Fruit fly (Drosophila melanogaster): ENCODE data around the gene CG45080.

The CG45080 gene

DNA sequence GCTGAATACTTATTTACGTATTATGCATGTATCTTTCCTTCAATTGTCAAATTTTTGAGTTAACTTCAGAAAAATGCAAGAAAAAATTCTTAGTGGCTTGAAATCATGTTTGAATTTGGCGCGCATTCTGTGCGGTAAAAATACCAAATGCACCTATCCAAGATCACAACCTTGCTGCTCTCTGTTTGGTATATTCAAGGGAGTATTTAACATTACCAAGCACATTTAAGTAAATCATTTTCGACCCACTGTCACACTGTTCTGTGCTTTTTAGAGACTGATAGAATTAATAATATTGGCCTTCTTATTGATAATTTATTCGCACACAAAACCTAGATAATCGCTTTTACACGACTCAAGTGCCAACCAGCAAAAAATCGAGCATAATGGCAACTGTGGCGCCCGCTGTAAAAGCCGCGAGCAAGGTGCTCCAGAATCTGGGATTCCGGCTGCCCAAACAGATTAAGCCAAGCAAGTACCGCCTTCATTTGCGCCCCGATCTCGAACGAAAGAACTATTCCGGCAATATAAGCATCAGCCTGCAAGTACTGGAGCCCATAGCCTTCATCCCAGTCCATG is 9.8 kb downstream of the CG45080 start:
- TF ChIP-seq CTCF (optimal IDR thresholded peaks at IDR 0.05) = no peak

DNA sequence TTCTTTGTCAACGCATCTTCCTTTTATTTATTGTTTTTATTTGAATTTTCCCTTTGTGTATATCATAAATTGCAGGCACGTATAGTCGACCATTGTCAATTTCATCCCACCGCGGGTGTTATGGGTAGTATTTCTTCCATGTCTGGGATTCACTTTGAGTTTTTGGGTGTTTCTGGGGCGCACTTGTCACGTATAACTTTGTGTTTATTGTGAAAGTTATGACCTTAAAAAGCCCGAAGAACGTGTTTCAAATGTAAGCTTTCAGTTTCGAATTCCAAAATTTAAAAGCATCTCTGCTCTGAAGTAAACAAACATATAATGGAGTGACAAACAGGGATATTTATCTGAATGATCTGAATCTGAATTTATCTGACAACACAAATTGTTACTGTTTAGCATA is 12.5 kb downstream of the CG45080 start:
- TF ChIP-seq CG8478 (optimal IDR thresholded peaks at IDR 0.05) = no peak
- TF ChIP-seq CTCF (optimal IDR thresholded peaks at IDR 0.05) = no peak

DNA sequence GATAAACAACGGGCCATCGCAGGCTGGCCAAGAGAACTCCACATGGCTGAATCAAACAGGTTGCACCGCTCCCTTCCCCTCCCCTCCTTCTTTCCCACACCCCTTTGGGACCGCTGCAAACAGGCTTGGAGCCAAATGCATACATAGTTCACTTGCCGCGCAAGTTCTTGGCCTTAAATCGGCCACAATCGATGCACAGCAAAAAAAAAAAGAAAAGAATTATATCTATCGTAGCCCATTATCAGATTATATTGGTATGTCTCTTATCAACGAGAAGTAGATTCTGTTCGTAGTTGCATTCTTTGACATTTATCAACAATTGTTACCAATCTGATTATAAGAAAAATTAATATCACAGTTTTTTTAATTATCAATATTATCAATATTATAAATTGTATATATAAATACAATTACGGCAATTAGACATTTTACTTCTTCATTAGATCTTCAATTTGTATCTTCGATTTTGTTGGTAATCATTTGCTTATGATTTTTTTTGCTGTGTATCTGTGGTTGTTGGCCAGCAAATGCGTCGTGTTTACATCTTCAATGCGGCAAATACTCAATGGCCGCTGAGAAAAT is 13.7 kb downstream of the CG45080 start:
- TF ChIP-seq CG8478 (optimal IDR thresholded peaks at IDR 0.05) (no peak), CTCF (optimal IDR thresholded peaks at IDR 0.05) (no peak)

DNA sequence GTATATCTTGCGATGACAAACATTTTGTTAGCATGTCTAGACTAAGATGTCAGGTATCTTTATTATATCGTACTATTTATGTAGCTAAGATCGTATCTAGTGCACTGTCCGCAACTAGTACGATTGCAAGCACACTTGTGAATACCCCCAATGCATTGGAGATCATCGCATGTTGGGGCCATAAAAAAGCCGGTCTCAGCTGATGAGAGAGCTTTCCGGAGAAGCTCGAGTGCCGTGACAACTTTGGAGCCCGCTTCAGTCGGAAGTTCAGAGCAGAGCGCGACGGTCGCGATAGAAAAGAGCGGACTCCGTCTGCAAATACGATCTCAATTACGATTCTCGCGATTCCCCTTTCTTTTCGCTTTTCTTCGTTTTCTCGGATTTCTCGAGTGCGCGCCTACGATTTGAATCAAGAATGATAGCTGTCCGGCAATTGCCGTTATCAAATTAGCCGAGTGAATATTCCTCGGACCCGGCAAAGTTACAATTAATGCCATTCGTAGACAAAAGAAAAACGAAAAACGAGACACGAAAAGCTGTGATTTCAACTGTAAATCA is 14.5 kb downstream of the CG45080 start:
- no peak for TF ChIP-seq CTCF (optimal IDR thresholded peaks at IDR 0.05)

DNA sequence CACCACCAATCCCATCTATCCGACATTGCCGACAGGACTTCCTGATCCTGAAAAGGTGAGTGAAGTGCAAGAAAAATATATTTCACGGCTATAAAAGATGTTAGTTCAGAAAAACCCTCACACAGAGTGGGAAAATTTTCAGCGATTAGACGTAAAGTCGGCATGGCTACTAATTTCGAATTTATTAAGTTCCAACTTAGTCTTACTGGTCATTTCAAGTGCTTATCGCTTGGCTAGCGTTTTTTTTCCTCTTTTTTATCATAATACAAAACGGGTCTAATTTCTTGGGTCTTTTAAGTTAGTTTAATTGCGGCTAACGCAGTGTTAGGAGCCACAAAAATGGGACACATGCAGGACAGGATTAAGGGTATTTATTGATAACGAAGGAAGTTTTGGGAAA is 15.9 kb downstream of the CG45080 start, which contains the start of gene CG43208:
Gene CG43208 (plus strand): TSS at position 301 of the 400 bp plus-strand sequence.
- TF ChIP-seq CG8478 (optimal IDR thresholded peaks at IDR 0.05) (no peak), CTCF (optimal IDR thresholded peaks at IDR 0.05) (no peak)

DNA sequence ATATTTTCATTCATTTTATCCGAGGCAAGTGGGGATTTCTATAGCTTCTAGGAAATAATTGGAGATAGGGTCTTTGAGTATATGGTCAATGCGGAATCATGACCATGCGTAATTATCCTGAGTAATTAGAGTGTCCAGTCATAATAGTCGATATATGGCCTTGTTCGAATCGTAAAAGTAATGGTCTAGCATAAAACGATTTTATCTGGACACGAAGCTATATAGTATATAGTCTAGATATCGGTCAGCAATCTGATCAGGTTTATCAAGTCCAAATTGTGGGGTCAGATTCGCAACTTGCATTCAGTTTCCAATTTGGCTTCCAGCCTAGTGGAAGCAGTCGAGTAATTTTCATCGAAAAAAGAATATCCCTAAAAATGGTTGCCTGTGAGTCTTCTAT is 16.7 kb downstream of the CG45080 start, which contains the start of gene CG32473:
Gene CG32473 (plus strand): TSS at position 301 of the 400 bp plus-strand sequence.
- TF ChIP-seq CG8478 (optimal IDR thresholded peaks at IDR 0.05) = no peak
- no peak for TF ChIP-seq CTCF (optimal IDR thresholded peaks at IDR 0.05)

DNA sequence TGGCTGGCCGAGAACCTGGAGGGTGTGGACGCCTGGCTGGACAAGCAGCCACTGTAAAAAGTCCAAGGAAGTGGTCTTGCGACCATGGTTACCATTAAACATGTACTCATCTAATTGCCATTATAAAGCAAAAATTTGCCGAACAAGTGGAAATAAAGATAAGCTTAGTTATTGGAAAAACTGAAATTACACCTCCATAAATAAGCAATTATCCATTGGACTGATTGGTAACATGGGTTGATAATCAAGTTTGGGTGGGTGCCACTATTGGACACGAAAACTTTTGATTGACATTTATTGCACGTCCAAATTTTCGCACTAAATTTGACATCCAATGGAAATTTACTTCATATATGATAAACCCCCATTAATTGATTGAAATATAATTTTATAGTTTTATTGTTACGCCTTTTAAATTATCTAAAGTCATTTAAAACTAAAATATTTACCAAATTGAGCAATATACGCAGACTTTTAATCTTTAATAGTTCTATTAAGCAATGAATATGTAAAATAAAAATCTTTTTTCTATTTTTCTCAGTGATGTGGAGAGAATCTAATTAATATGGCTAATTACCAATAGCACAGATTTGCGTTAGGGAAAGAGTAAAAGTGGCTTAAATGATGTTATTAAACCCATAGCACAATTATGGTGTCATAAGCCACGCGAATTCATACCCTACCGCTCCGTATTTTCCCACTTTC is 20.8 kb downstream of the CG45080 start, which contains the start of gene CG8774:
Gene CG8774 (plus strand): TSS at position 655 of the 705 bp plus-strand sequence.
- no peak for TF ChIP-seq CG8478 (optimal IDR thresholded peaks at IDR 0.05)
- no peak for TF ChIP-seq CTCF (optimal IDR thresholded peaks at IDR 0.05)

DNA sequence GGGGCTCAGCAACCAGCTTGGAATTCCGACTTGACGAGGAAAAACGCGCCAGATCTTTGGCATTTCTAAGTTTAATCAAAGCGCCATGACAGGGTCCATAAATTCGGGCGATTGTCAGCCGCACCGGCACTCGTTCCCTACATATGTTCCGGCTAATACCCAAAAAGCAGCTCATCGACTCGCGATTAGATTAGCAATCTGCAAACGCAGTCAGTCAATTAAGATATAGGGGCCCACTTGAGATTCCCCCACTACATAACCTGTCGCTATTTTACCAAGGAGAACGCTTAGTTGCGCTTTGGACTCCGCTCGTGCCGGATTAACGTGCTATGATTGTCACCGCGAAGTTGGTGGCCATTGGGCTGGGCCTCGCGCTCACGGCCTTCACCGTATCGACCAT is 24.6 kb downstream of the CG45080 start, which contains the start of gene CG8773:
Gene CG8773 (plus strand): TSS at position 288 of the 400 bp plus-strand sequence.
- TF ChIP-seq CTCF (optimal IDR thresholded peaks at IDR 0.05) (no peak), CG8478 (optimal IDR thresholded peaks at IDR 0.05) (no peak)

DNA sequence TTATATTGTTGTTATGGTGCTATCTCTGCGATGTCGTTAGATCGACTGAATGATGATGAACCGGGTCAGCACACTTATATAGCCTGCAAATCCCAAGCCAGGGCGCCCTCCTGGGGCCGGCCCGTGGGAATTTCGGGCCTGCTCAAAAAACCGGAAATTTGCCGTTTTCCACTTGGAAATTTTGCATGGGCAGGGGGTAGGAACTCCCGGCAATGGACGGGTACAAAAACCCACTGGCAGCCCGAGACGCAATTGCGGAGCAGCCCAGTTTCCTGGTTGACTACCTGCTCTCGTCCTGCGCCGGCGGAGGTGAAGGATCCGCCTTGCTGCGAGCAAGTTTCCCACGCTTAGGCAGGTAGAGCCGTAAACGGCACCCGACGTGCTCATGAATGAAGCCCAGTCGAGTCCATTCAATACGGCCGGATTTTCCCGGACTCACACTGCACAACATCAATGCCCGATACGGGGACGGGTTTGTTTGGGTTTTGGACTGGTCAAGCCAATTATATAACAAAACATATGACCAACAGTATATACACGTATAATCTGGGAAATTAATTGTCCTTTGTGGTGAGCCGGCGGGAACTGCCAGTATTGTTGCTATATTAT is 25.8 kb downstream of the CG45080 start, which contains the start of gene wntD:
Gene wntD (minus strand): TSS at position 51 of the 609 bp plus-strand sequence.
- TF ChIP-seq CTCF (optimal IDR thresholded peaks at IDR 0.05) = no peak
- TF ChIP-seq CG8478 (optimal IDR thresholded peaks at IDR 0.05) = no peak

DNA sequence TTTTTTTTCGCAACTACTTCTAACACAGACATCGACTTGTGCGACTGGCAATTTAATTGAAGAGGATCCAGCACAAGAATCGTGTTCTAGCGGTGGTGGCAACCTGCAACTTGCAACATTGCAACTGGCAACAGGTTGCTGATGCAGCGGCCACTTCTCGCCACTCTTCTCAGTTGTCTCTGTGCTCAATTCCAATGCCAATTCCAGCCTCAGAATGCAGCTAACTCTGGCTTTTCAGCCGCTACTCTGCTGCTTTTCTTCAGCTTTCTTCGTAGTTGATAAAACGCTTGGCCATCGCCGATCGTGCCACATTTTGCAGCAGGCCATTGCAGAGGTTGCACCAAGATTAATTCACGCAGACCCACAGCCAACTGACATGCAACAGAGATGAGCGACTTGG is 28.7 kb downstream of the CG45080 start, which contains the start of gene Osi22:
Gene Osi22 (plus strand): TSS at position 301 of the 400 bp plus-strand sequence.
- TF ChIP-seq CTCF (optimal IDR thresholded peaks at IDR 0.05) = no peak
- no peak for TF ChIP-seq CG8478 (optimal IDR thresholded peaks at IDR 0.05)

DNA sequence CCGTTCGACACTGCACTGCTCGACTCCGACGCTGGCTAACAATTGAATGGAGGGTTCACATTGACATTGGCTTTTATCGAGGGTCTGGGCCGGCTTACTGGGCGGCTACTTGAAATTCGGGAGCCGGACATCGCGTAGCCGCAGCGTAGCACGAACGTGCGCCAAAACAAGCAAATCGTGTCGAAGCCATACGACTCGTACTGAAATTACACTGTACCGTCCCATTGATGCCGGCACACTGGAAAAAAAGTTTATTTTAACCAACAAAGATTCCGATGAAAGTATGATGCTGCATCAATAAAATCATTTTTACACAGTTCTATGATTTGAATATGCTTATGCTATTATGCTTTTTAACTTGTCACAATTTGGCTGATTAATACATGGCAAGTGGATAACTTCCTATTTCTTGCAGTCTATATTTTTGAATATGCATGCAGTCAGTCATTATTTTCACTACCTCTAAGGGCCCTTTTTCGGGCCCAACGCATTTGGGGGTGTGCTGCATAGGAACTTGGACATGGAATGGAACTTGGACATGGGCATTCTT is 30.2 kb downstream of the CG45080 start, which contains the start of gene apn:
Gene apn (minus strand): TSS at position 51 of the 550 bp plus-strand sequence.
- TF ChIP-seq CG8478 (optimal IDR thresholded peaks at IDR 0.05) (no peak), CTCF (optimal IDR thresholded peaks at IDR 0.05) (no peak)

DNA sequence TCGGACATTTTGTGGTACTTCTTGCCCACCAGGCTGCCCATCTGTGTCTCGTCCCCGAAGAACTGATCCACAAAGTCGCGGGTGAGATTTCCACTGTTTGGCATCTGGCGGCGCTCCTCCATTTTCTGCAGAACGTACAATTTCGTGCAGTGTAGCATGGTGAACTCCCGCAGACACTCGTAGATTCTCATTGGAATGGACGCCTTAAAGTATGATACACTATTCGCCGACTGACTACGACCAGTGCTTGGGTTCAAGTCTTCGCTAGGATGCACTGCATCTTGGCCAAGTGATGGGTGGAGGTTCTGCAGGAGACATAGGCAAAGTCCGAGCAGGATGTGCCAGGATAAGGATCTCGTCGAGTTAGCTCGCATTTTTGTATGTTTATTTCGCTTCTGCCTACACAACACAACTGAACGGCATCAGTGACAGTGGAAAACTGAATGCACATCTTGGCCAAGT is 32.9 kb downstream of the CG45080 start, which contains the start of gene CG15888:
Gene CG15888 (minus strand): TSS at position 412 of the 462 bp plus-strand sequence.
- TF ChIP-seq CG8478 (optimal IDR thresholded peaks at IDR 0.05) (no peak), CTCF (optimal IDR thresholded peaks at IDR 0.05) (no peak)

DNA sequence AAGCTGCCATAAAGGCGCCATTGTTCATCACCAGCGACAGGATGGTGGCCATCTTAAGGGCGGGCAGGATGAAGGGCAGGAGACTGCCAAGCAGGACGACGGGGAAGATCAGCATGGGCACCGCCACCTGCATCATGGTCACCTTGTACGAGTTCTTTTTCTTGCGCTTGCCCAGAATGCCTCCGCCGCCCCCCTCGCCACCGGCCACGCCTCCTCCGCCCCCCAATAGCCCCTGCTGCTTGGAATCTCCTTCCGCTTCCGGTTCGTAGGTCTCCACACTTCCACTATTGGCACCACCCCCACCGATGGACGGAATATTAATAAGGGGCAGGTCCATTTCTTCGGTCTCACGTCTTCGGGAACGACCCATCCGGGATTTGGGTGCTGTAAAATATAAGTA is 34.0 kb downstream of the CG45080 start:
- no peak for TF ChIP-seq CG8478 (optimal IDR thresholded peaks at IDR 0.05)
- TF ChIP-seq CTCF (optimal IDR thresholded peaks at IDR 0.05) = no peak

DNA sequence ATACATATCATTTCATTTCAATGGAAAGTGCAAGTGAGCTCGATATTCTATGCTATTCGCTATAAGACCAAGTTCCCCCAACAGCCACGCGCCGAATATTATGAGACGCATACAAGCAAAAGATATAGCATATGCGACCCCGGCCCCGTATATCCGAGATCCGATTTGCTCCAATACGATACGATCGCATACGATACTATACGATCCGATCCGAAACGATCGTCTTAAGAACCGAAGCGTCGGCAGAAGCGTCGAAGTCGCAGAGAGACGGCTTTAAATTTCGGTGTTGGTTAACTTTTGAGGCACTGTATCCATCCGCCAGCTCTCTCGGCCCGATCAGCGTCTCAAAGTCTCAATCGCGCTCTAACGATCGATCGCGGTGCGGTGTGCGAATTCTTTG is 39.7 kb downstream of the CG45080 start, which contains the start of gene CG8630:
Gene CG8630 (plus strand): TSS at position 303 of the 400 bp plus-strand sequence.
- TF ChIP-seq CG8478 (optimal IDR thresholded peaks at IDR 0.05) = no peak
- TF ChIP-seq CTCF (optimal IDR thresholded peaks at IDR 0.05) = no peak
